Worm (Caenorhabditis elegans) whole organism, L3 larva: ENCODE measurements around the gene srx-12.

Experiments
- R02D3.7 ChIP-seq: fragments of 150-350 bp; optimal IDR thresholded peaks from 2 replicates; lab custom pipeline; 2014; ENCODE audit warnings: missing biosample characterization, missing genetic modification characterization
- ZK546.5 ChIP-seq: sonication (generic microtip); optimal IDR thresholded peaks from 2 replicates; lab custom pipeline; 2017; ENCODE audit warnings: missing biosample characterization, missing genetic modification characterization
- aly-2 ChIP-seq: fragments of 150-350 bp; optimal IDR thresholded peaks from 2 replicates; lab custom pipeline; 2014; ENCODE audit warnings: missing biosample characterization, missing genetic modification characterization
- ama-1 ChIP-seq: fragments of 150-350 bp; optimal IDR thresholded peaks from 2 replicates; lab custom pipeline; 2018
- ceh-16 ChIP-seq: sonication (generic microtip); optimal IDR thresholded peaks from 2 replicates; lab custom pipeline; 2017; ENCODE audit warnings: missing biosample characterization, missing genetic modification characterization
- ceh-28 ChIP-seq: fragments of 150-350 bp; optimal IDR thresholded peaks from 2 replicates; lab custom pipeline; 2014; ENCODE audit warnings: missing biosample characterization, missing genetic modification reagents, missing genetic modification characterization
- ceh-82 ChIP-seq: fragments of 150-350 bp; optimal IDR thresholded peaks from 2 replicates; lab custom pipeline; 2014; ENCODE audit warnings: missing biosample characterization, missing genetic modification characterization
- ceh-9 ChIP-seq: sonication (generic microtip); optimal IDR thresholded peaks from 2 replicates; lab custom pipeline; 2018; ENCODE audit warnings: missing biosample characterization, missing genetic modification characterization
- daf-12 ChIP-seq: fragments of 150-350 bp; optimal IDR thresholded peaks from 2 replicates; lab custom pipeline; 2014; ENCODE audit warnings: missing biosample characterization, missing genetic modification reagents, missing genetic modification characterization
- egl-27 ChIP-seq: sonication (generic microtip); optimal IDR thresholded peaks from 4 replicates; lab custom pipeline; 2017; ENCODE audit warnings: missing biosample characterization, missing genetic modification reagents, missing genetic modification characterization
- egl-5 ChIP-seq: fragments of 150-350 bp; optimal IDR thresholded peaks from 2 replicates; lab custom pipeline; 2017; ENCODE audit warnings: missing biosample characterization, missing genetic modification reagents, missing genetic modification characterization, inconsistent platforms
- elt-1 ChIP-seq: fragments of 150-350 bp; optimal IDR thresholded peaks from 2 replicates; lab custom pipeline; 2014; ENCODE audit warnings: missing biosample characterization, missing genetic modification characterization
- elt-2 ChIP-seq: sonication (generic microtip); optimal IDR thresholded peaks from 2 replicates; lab custom pipeline; 2016; ENCODE audit warnings: missing genetic modification reagents, mild to moderate bottlenecking, missing genetic modification characterization, missing compliant biosample characterization
- elt-3 ChIP-seq, 3 experiments: fragments of 150-350 bp in 1 of 3; sonication (generic microtip) in 2 of 3; optimal IDR thresholded peaks; 2 replicates in 2 of 3; 4 replicates in 1 of 3; lab custom pipeline; 2014 to 2017; ENCODE audit warnings: missing biosample characterization in 3 of 3, missing genetic modification characterization in 3 of 3
- eor-1 ChIP-seq, 2 experiments: fragments of 150-350 bp; optimal IDR thresholded peaks; 2 replicates each; lab custom pipeline; 2014 to 2018; ENCODE audit warnings: missing biosample characterization in 2 of 2, missing genetic modification characterization in 2 of 2
- fkh-10 ChIP-seq: sonication (generic microtip); optimal IDR thresholded peaks from 2 replicates; lab custom pipeline; 2017; ENCODE audit warnings: missing biosample characterization, missing genetic modification reagents, missing genetic modification characterization
- fkh-2 ChIP-seq: fragments of 150-350 bp; optimal IDR thresholded peaks from 2 replicates; lab custom pipeline; 2014; ENCODE audit warnings: missing biosample characterization, missing genetic modification reagents, missing genetic modification characterization
- fos-1 ChIP-seq: fragments of 150-350 bp; optimal IDR thresholded peaks from 2 replicates; lab custom pipeline; 2014; ENCODE audit warnings: missing biosample characterization, missing genetic modification characterization
- hmg-11 ChIP-seq: sonication (generic microtip); optimal IDR thresholded peaks from 2 replicates; lab custom pipeline; 2016; ENCODE audit warnings: missing genetic modification characterization, missing compliant biosample characterization
- jun-1 ChIP-seq: fragments of 150-350 bp; optimal IDR thresholded peaks from 2 replicates; lab custom pipeline; 2014; ENCODE audit warnings: missing biosample characterization, missing genetic modification reagents, missing genetic modification characterization
- lin-15B ChIP-seq: fragments of 150-350 bp; optimal IDR thresholded peaks from 2 replicates; lab custom pipeline; 2014; ENCODE audit warnings: missing biosample characterization, missing genetic modification characterization
- lin-39 ChIP-seq: fragments of 150-350 bp; optimal IDR thresholded peaks from 2 replicates; lab custom pipeline; 2018; ENCODE audit warnings: missing biosample characterization, missing genetic modification reagents, missing genetic modification characterization
- lsy-12 ChIP-seq: sonication (generic microtip); optimal IDR thresholded peaks from 2 replicates; lab custom pipeline; 2016; ENCODE audit warnings: mild to moderate bottlenecking, missing genetic modification characterization, missing compliant biosample characterization
- mdl-1 ChIP-seq: fragments of 150-350 bp; optimal IDR thresholded peaks from 2 replicates; lab custom pipeline; 2014; ENCODE audit warnings: missing biosample characterization, missing genetic modification characterization
- mml-1 ChIP-seq: fragments of 150-350 bp; sonication (generic microtip); optimal IDR thresholded peaks from 3 replicates; lab custom pipeline; 2014; ENCODE audit warnings: missing biosample characterization, missing genetic modification characterization
- nfya-1 ChIP-seq: sonication (generic microtip); optimal IDR thresholded peaks from 2 replicates; lab custom pipeline; 2017; ENCODE audit warnings: missing genetic modification characterization, mild to moderate bottlenecking, missing compliant biosample characterization, antibody characterized with exemption, moderate library complexity; ENCODE audit not compliant: insufficient read depth
- nhr-11 ChIP-seq: fragments of 150-350 bp; optimal IDR thresholded peaks from 2 replicates; lab custom pipeline; 2014; ENCODE audit warnings: missing biosample characterization, missing genetic modification characterization
- nhr-12 ChIP-seq: fragments of 150-350 bp; optimal IDR thresholded peaks from 2 replicates; lab custom pipeline; 2014; ENCODE audit warnings: missing biosample characterization, missing genetic modification characterization
- nhr-23 ChIP-seq: fragments of 150-350 bp; optimal IDR thresholded peaks from 2 replicates; lab custom pipeline; 2014; ENCODE audit warnings: missing biosample characterization, missing genetic modification reagents, missing genetic modification characterization
- nhr-237 ChIP-seq: fragments of 150-350 bp; optimal IDR thresholded peaks from 2 replicates; lab custom pipeline; 2014; ENCODE audit warnings: missing biosample characterization, missing genetic modification characterization
- nhr-25 ChIP-seq: sonication (generic microtip); optimal IDR thresholded peaks from 2 replicates; lab custom pipeline; 2017; ENCODE audit warnings: missing biosample characterization, missing genetic modification characterization
- nhr-28 ChIP-seq: fragments of 150-350 bp; optimal IDR thresholded peaks from 2 replicates; lab custom pipeline; 2014; ENCODE audit warnings: missing biosample characterization, missing genetic modification characterization
- nhr-43 ChIP-seq: sonication (generic microtip); optimal IDR thresholded peaks from 2 replicates; lab custom pipeline; 2016; ENCODE audit warnings: mild to moderate bottlenecking, missing genetic modification characterization, missing compliant biosample characterization; ENCODE audit not compliant: poor library complexity, severe bottlenecking
- nhr-67 ChIP-seq: fragments of 150-350 bp; optimal IDR thresholded peaks from 2 replicates; lab custom pipeline; 2014; ENCODE audit warnings: missing biosample characterization, missing genetic modification characterization
- nhr-76 ChIP-seq: fragments of 150-350 bp; sonication (generic microtip); optimal IDR thresholded peaks from 5 replicates; lab custom pipeline; 2014; ENCODE audit warnings: missing biosample characterization, missing genetic modification characterization
- nhr-77 ChIP-seq: fragments of 150-350 bp; optimal IDR thresholded peaks from 2 replicates; lab custom pipeline; 2014; ENCODE audit warnings: missing biosample characterization, missing genetic modification characterization
- pha-4 ChIP-seq: fragments of 150-350 bp; optimal IDR thresholded peaks from 2 replicates; lab custom pipeline; 2014; ENCODE audit warnings: missing biosample characterization, missing genetic modification reagents, missing genetic modification characterization
- pqm-1 ChIP-seq: fragments of 150-350 bp; optimal IDR thresholded peaks from 2 replicates; lab custom pipeline; 2017; ENCODE audit warnings: missing biosample characterization, missing genetic modification characterization, inconsistent platforms
- sea-2 ChIP-seq: fragments of 150-350 bp; sonication (generic microtip); optimal IDR thresholded peaks from 4 replicates; lab custom pipeline; 2014; ENCODE audit warnings: missing biosample characterization, missing genetic modification reagents, missing genetic modification characterization
- skn-1 ChIP-seq: fragments of 150-350 bp; optimal IDR thresholded peaks from 2 replicates; lab custom pipeline; 2014; ENCODE audit warnings: missing biosample characterization, missing genetic modification characterization
- snpc-4 ChIP-seq: fragments of 150-350 bp; optimal IDR thresholded peaks from 2 replicates; lab custom pipeline; 2014; ENCODE audit warnings: missing biosample characterization, missing genetic modification characterization
- tbx-2 ChIP-seq: sonication (generic microtip); optimal IDR thresholded peaks from 2 replicates; lab custom pipeline; 2016; ENCODE audit warnings: mild to moderate bottlenecking, missing genetic modification characterization, missing compliant biosample characterization
- unc-39 ChIP-seq: sonication (generic microtip); optimal IDR thresholded peaks from 4 replicates; lab custom pipeline; 2017; ENCODE audit warnings: missing biosample characterization, missing genetic modification characterization
- unc-62 ChIP-seq: fragments of 150-350 bp; sonication (generic microtip); optimal IDR thresholded peaks from 4 replicates; lab custom pipeline; 2014; ENCODE audit warnings: missing biosample characterization, missing genetic modification reagents, missing genetic modification characterization
- zag-1 ChIP-seq: fragments of 150-350 bp; optimal IDR thresholded peaks from 2 replicates; lab custom pipeline; 2014; ENCODE audit warnings: missing biosample characterization, missing genetic modification characterization
- ztf-11 ChIP-seq: fragments of 150-350 bp; optimal IDR thresholded peaks from 2 replicates; lab custom pipeline; 2014; ENCODE audit warnings: missing biosample characterization, missing genetic modification characterization
- ztf-4 ChIP-seq: fragments of 150-350 bp; optimal IDR thresholded peaks from 2 replicates; lab custom pipeline; 2014; ENCODE audit warnings: missing biosample characterization, missing genetic modification characterization

srx-12 gene

ce11 chrIV:1054736-1055135 lies 9.0 kb downstream of the srx-12 start, which contains the start of gene dcap-1:
Gene dcap-1 (minus strand): TSS chrIV:1054794.
- TF ChIP-seq aly-2 (tag; lab: Kevin White, UChicago) (no peak), R02D3.7 (tag; lab: Kevin White, UChicago) (peak; percentile 95), lin-39 (no peak), eor-1 (tag; optimal IDR thresholded peaks at IDR 0.05; lab: Kevin White, UChicago) (no peak), lin-15B (peak; percentile 64), ceh-16 (tag; lab: Kevin White, UChicago) (no peak), daf-12 (tag; lab: Kevin White, UChicago) (no peak), nhr-23 (no peak), sea-2 (GFP tag; lab: Kevin White, UChicago) (no peak), zag-1 (tag; lab: Kevin White, UChicago) (no peak), fkh-2 (tag; lab: Kevin White, UChicago) (no peak), nhr-77 (no peak), fos-1 (tag; lab: Kevin White, UChicago) (no peak), nhr-28 (no peak), snpc-4 (tag; lab: Kevin White, UChicago) (no peak), ceh-28 (tag; lab: Kevin White, UChicago) (no peak), nhr-76 (tag; lab: Kevin White, UChicago) (no peak), nhr-43 (no peak), pqm-1 (tag; lab: Kevin White, UChicago) (no peak), unc-62 (GFP tag; lab: Kevin White, UChicago) (no peak), nhr-12 (tag; lab: Kevin White, UChicago) (no peak), nhr-11 (no peak), tbx-2 (tag; lab: Kevin White, UChicago) (no peak), egl-27 (tag; lab: Kevin White, UChicago) (no peak), ceh-82 (tag; lab: Kevin White, UChicago) (no peak), elt-3 (tag; optimal IDR thresholded peaks at IDR 0.05; lab: Kevin White, UChicago) (no peak), elt-1 (tag; lab: Kevin White, UChicago) (no peak), ceh-9 (tag; lab: Kevin White, UChicago) (no peak), mml-1 (tag; lab: Kevin White, UChicago) (no peak), egl-5 (no peak), elt-2 (tag; lab: Kevin White, UChicago) (no peak), nhr-67 (tag; lab: Kevin White, UChicago) (no peak), ztf-11 (tag; lab: Kevin White, UChicago) (no peak), ZK546.5 (no peak), unc-39 (no peak), mdl-1 (no peak), fkh-10 (GFP tag; lab: Kevin White, UChicago) (no peak), lsy-12 (no peak), skn-1 (no peak), nhr-237 (no peak), hmg-11 (tag; lab: Kevin White, UChicago) (peak; percentile 2), pha-4 (tag; lab: Kevin White, UChicago) (peak; percentile 45), nhr-25 (tag; lab: Kevin White, UChicago) (peak; percentile 3), nfya-1 (tag; lab: Kevin White, UChicago) (peak; percentile 21), jun-1 (no peak), ama-1 (lab: Kevin White, UChicago) (peak; percentile 12), ztf-4 (tag; lab: Kevin White, UChicago) (no peak)

DNA sequence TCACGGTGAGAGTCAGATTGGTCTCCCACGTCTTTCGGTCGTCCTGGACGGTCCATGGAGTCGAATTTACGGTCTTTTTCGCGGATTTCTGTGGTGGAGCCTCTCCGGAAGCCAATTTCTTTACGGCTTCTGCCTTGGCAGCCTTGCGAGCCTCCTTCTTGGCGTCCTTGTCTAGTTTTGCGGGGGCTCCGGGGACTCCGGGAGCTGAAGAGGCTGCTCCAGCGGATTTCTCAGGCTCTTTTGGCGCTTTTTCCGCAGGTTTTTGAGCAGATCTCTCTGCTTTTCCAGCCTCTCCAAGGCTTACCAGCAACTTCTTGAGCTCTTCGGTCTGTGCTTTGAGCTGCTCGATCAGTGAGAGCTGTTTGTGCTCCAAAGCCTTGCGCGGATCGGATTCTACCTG lies 10.0 kb downstream of the srx-12 start:
- TF ChIP-seq pha-4 (tag; lab: Kevin White, UChicago) = no peak
- TF ChIP-seq fkh-10 (GFP tag; lab: Kevin White, UChicago) = no peak
- TF ChIP-seq skn-1 = no peak
- TF ChIP-seq hmg-11 (tag; lab: Kevin White, UChicago) = no peak
- no peak for TF ChIP-seq mdl-1
- no peak for TF ChIP-seq ztf-4 (tag; lab: Kevin White, UChicago)
